Worm (Caenorhabditis elegans) whole organism, late embryonic: ENCODE measurements around the gene clh-3.

Experiments used
- C38D4.7 ChIP-seq: fragments of 200-800 bp; sonication (Bioruptor generic); optimal IDR thresholded peaks from 2 replicates; lab custom pipeline; 2018; ENCODE audit warnings: mild to moderate bottlenecking, missing genetic modification characterization, moderate library complexity, missing compliant biosample characterization
- F13H6.1 ChIP-seq: sonication (generic microtip); optimal IDR thresholded peaks from 2 replicates; lab custom pipeline; 2016; ENCODE audit warnings: missing genetic modification characterization, missing compliant biosample characterization
- K02D7.2 ChIP-seq: sonication (generic microtip); optimal IDR thresholded peaks from 2 replicates; lab custom pipeline; 2017; ENCODE audit warnings: mild to moderate bottlenecking, missing genetic modification characterization, missing compliant biosample characterization
- T23F11.4 ChIP-seq: fragments of 200-800 bp; sonication (Bioruptor generic); optimal IDR thresholded peaks from 2 replicates; lab custom pipeline; 2018; ENCODE audit warnings: mild to moderate bottlenecking, missing genetic modification characterization, missing compliant biosample characterization
- ama-1 ChIP-seq: fragments of 150-350 bp; optimal IDR thresholded peaks from 2 replicates; lab custom pipeline; 2014
- ceh-22 ChIP-seq: sonication (generic microtip); optimal IDR thresholded peaks from 2 replicates; lab custom pipeline; 2017; ENCODE audit warnings: missing biosample characterization, missing genetic modification characterization
- ceh-24 ChIP-seq: sonication (generic microtip); optimal IDR thresholded peaks from 2 replicates; lab custom pipeline; 2016; ENCODE audit warnings: mild to moderate bottlenecking, missing genetic modification characterization, missing compliant biosample characterization
- ceh-30 ChIP-seq: fragments of 150-350 bp; optimal IDR thresholded peaks from 2 replicates; lab custom pipeline; 2014; ENCODE audit warnings: missing biosample characterization, missing genetic modification characterization
- ceh-34 ChIP-seq: sonication (generic microtip); optimal IDR thresholded peaks from 2 replicates; lab custom pipeline; 2016; ENCODE audit warnings: mild to moderate bottlenecking, missing genetic modification characterization, missing compliant biosample characterization
- ceh-45 ChIP-seq: fragments of 200-800 bp; sonication (Bioruptor generic); IDR thresholded peaks from 2 replicates; pipeline ENCODE4 v1.3.6; 2022; ENCODE audit warnings: missing genetic modification reagents, missing genetic modification characterization, missing compliant biosample characterization
- ceh-6 ChIP-seq: fragments of 200-800 bp; sonication (Bioruptor generic); optimal IDR thresholded peaks from 2 replicates; lab custom pipeline; 2018; ENCODE audit warnings: mild to moderate bottlenecking, missing genetic modification characterization, missing compliant biosample characterization
- che-1 ChIP-seq: sonication (generic microtip); optimal IDR thresholded peaks from 2 replicates; lab custom pipeline; 2016; ENCODE audit warnings: mild to moderate bottlenecking, missing genetic modification characterization, missing compliant biosample characterization
- elt-2 ChIP-seq: sonication (generic microtip); optimal IDR thresholded peaks from 2 replicates; lab custom pipeline; 2016; ENCODE audit warnings: missing genetic modification reagents, missing genetic modification characterization, missing compliant biosample characterization
- eyg-1 ChIP-seq: sonication (generic microtip); optimal IDR thresholded peaks from 2 replicates; lab custom pipeline; 2016; ENCODE audit warnings: missing genotype, missing genetic modification characterization, missing compliant biosample characterization
- fax-1 ChIP-seq: sonication (generic microtip); optimal IDR thresholded peaks from 2 replicates; lab custom pipeline; 2016; ENCODE audit warnings: missing genotype, missing genetic modification characterization, missing compliant biosample characterization
- fkh-10 ChIP-seq: fragments of 150-350 bp; optimal IDR thresholded peaks from 2 replicates; lab custom pipeline; 2014; ENCODE audit warnings: missing biosample characterization, missing genetic modification reagents, missing genetic modification characterization
- hlh-13 ChIP-seq: fragments of 200-800 bp; sonication (Bioruptor generic); optimal IDR thresholded peaks from 2 replicates; lab custom pipeline; 2018; ENCODE audit warnings: mild to moderate bottlenecking, missing genetic modification characterization, missing compliant biosample characterization
- hlh-30 ChIP-seq: sonication (generic microtip); optimal IDR thresholded peaks from 2 replicates; lab custom pipeline; 2017; ENCODE audit warnings: antibody characterized with exemption, missing genetic modification characterization, missing compliant biosample characterization; ENCODE audit not compliant: insufficient read depth
- lim-6 ChIP-seq: sonication (generic microtip); optimal IDR thresholded peaks from 2 replicates; lab custom pipeline; 2016; ENCODE audit warnings: missing genetic modification characterization, missing compliant biosample characterization
- lin-11 ChIP-seq: fragments of 200-800 bp; sonication (Bioruptor generic); optimal IDR thresholded peaks from 2 replicates; lab custom pipeline; 2018; ENCODE audit warnings: mild to moderate bottlenecking, missing genetic modification characterization, missing compliant biosample characterization
- madf-2 ChIP-seq: sonication (generic microtip); optimal IDR thresholded peaks from 2 replicates; lab custom pipeline; 2017; ENCODE audit warnings: missing genetic modification characterization, missing compliant biosample characterization
- nhr-232 ChIP-seq: sonication (generic microtip); optimal IDR thresholded peaks from 2 replicates; lab custom pipeline; 2016; ENCODE audit warnings: missing genetic modification characterization, missing compliant biosample characterization
- npax-4 ChIP-seq: sonication (generic microtip); optimal IDR thresholded peaks from 2 replicates; lab custom pipeline; 2016; ENCODE audit warnings: missing genetic modification characterization, missing compliant biosample characterization
- odd-2 ChIP-seq: sonication (generic microtip); optimal IDR thresholded peaks from 2 replicates; lab custom pipeline; 2017; ENCODE audit warnings: antibody characterized with exemption, mild to moderate bottlenecking, missing genetic modification characterization, missing compliant biosample characterization
- pag-3 ChIP-seq: sonication (generic microtip); optimal IDR thresholded peaks from 2 replicates; lab custom pipeline; 2016; ENCODE audit warnings: missing compliant biosample characterization, missing genetic modification characterization, borderline replicate concordance
- pax-1 ChIP-seq: fragments of 150-350 bp; optimal IDR thresholded peaks from 2 replicates; lab custom pipeline; 2014; ENCODE audit warnings: missing biosample characterization, missing genetic modification characterization
- pha-2 ChIP-seq: sonication (generic microtip); optimal IDR thresholded peaks from 2 replicates; lab custom pipeline; 2017; ENCODE audit warnings: mild to moderate bottlenecking, missing genetic modification characterization, missing compliant biosample characterization
- pha-4 ChIP-seq: fragments of 150-350 bp; optimal IDR thresholded peaks from 2 replicates; lab custom pipeline; 2018; ENCODE audit warnings: missing biosample characterization, missing genetic modification reagents, missing genetic modification characterization
- ref-2 ChIP-seq: sonication (generic microtip); optimal IDR thresholded peaks from 2 replicates; lab custom pipeline; 2016; ENCODE audit warnings: missing genetic modification characterization, missing compliant biosample characterization
- sdc-2 ChIP-seq: sonication (generic microtip); optimal IDR thresholded peaks from 2 replicates; lab custom pipeline; 2016; ENCODE audit warnings: missing genotype, missing genetic modification characterization, missing compliant biosample characterization
- sox-2 ChIP-seq: fragments of 200-800 bp; sonication (Bioruptor generic); IDR thresholded peaks from 2 replicates; pipeline ENCODE4 v1.3.6; 2022; ENCODE audit warnings: missing genetic modification reagents, missing genetic modification characterization, missing compliant biosample characterization
- sox-4 ChIP-seq: sonication (generic microtip); optimal IDR thresholded peaks from 2 replicates; lab custom pipeline; 2017; ENCODE audit warnings: mild to moderate bottlenecking, missing genetic modification characterization, inconsistent platforms, missing compliant biosample characterization
- syd-9 ChIP-seq: sonication (generic microtip); optimal IDR thresholded peaks from 2 replicates; lab custom pipeline; 2016; ENCODE audit warnings: mild to moderate bottlenecking, missing genetic modification characterization, moderate library complexity, missing compliant biosample characterization
- tbx-2 ChIP-seq: sonication (generic microtip); optimal IDR thresholded peaks from 2 replicates; lab custom pipeline; 2016; ENCODE audit warnings: missing genetic modification characterization, missing compliant biosample characterization
- ttx-3 ChIP-seq: sonication (generic microtip); optimal IDR thresholded peaks from 2 replicates; lab custom pipeline; 2016; ENCODE audit warnings: missing genetic modification reagents, missing genetic modification characterization, missing compliant biosample characterization
- unc-42 ChIP-seq: sonication (generic microtip); optimal IDR thresholded peaks from 2 replicates; lab custom pipeline; 2016; ENCODE audit warnings: missing genotype, missing genetic modification characterization, missing compliant biosample characterization
- unc-55 ChIP-seq: sonication (generic microtip); optimal IDR thresholded peaks from 2 replicates; lab custom pipeline; 2017; ENCODE audit warnings: missing biosample characterization, missing genetic modification reagents, missing genetic modification characterization

clh-3 gene

DNA sequence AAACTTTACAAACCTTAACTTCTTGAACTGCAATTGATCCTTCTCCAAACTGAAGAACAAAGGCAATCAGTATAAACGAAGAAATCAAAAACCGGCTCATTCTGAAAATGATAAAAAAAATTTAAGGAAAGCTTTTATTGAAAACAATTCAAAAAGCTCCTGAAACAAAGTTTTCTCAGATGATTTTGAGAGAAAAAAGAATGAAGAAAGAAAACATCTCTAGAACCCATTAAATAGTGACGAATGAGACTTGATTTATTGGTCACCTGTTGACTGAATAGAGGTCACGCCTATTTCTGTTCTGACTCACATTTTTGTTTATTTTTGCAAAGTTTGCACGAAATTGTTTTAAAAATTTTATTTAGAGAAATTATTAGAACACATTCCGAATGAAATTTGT is 14.4 kb downstream of the clh-3 start, which contains the start of gene E04F6.8:
TSS of gene E04F6.8 (minus strand) at position 101 of the 400 bp plus-strand sequence.
- TF ChIP-seq unc-55 (GFP tag; lab: Kevin White, UChicago) = no peak
- TF ChIP-seq pha-2 (tag; lab: Kevin White, UChicago) = no peak
- no peak for TF ChIP-seq fax-1
- no peak for TF ChIP-seq ceh-34 (tag; lab: Kevin White, UChicago)
- no peak for TF ChIP-seq ref-2 (tag; lab: Kevin White, UChicago)
- TF ChIP-seq pha-4 (tag; lab: Kevin White, UChicago) = no peak
- no peak for TF ChIP-seq C38D4.7 (GFP tag; lab: Kevin White, UChicago)
- TF ChIP-seq ceh-45 = no peak
- TF ChIP-seq ceh-22 (tag; lab: Kevin White, UChicago) = no peak
- TF ChIP-seq che-1 = no peak
- no peak for TF ChIP-seq npax-4 (tag; lab: Kevin White, UChicago)
- no peak for TF ChIP-seq F13H6.1 (tag; lab: Kevin White, UChicago)
- no peak for TF ChIP-seq ceh-6
- no peak for TF ChIP-seq sox-2 (GFP tag; lab: Robert Waterston, UW)
- no peak for TF ChIP-seq ama-1 (lab: Kevin White, UChicago)
- no peak for TF ChIP-seq eyg-1 (tag; lab: Kevin White, UChicago)
- no peak for TF ChIP-seq lim-6 (tag; lab: Kevin White, UChicago)
- no peak for TF ChIP-seq sdc-2
- no peak for TF ChIP-seq lin-11

DNA sequence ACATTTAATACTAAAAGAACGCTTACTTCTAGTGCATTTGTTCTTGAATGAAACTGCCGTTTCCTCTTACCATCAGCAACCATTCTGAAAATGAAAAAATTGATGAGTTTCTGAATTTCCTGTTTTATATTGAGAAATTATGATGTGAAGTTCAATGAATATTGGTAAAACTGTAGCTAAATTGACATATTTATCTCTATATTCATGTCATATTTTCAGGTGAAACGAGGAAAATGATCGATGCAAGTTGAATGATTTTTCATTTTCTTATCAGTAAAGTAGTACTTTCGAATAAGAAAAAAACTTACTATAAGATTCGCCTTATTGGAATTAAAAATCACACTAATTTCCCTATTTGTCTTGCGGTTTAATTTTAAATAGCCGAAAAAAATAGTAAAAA is 15.5 kb downstream of the clh-3 start, which contains the start of gene E04F6.15:
TSS of gene E04F6.15 (minus strand) at position 101 of the 400 bp plus-strand sequence.
- TF ChIP-seq ceh-34 (tag; lab: Kevin White, UChicago) (no peak), ceh-30 (tag; lab: Kevin White, UChicago) (no peak), madf-2 (tag; lab: Kevin White, UChicago) (no peak), sox-4 (tag; lab: Kevin White, UChicago) (no peak), syd-9 (tag; lab: Kevin White, UChicago) (no peak), T23F11.4 (GFP tag; lab: Kevin White, UChicago) (no peak), ceh-6 (no peak), fkh-10 (GFP tag; lab: Kevin White, UChicago) (no peak), nhr-232 (tag; lab: Kevin White, UChicago) (no peak), hlh-13 (GFP tag; lab: Kevin White, UChicago) (no peak), ttx-3 (tag; lab: Kevin White, UChicago) (no peak)
- TF ChIP-seq, all 69 proteins: peak for 0

DNA sequence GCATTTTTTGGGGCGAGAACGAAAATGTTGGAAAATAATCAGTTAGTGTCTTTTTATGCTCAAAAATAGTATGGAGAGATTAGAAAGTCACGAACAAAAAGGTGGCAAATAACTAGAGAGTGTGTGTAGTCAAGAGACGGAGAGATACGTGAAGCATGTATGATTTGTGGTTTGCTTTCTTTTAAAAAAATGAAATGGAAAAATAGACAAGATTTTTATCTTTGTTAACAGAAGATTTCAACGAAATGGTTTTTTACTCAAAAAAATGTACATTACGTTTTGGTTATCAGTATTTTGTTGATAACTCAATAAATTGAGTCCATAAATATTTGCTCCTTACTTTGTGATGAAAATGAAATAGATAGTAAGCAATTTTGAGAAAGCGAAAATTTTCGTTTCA is 17.5 kb downstream of the clh-3 start, which contains the start of gene dhs-7:
TSS of gene dhs-7 (minus strand) at position 277 of the 400 bp plus-strand sequence.
- TF ChIP-seq eyg-1 (tag; lab: Kevin White, UChicago) (no peak), odd-2 (tag; lab: Kevin White, UChicago) (no peak), K02D7.2 (tag; lab: Kevin White, UChicago) (no peak), C38D4.7 (GFP tag; lab: Kevin White, UChicago) (no peak), hlh-13 (GFP tag; lab: Kevin White, UChicago) (no peak), ceh-45 (no peak), nhr-232 (tag; lab: Kevin White, UChicago) (no peak), elt-2 (tag; lab: Kevin White, UChicago) (no peak), ceh-24 (tag; lab: Kevin White, UChicago) (no peak), unc-42 (tag; lab: Kevin White, UChicago) (no peak), ref-2 (tag; lab: Kevin White, UChicago) (no peak), tbx-2 (no peak), pag-3 (no peak), pax-1 (tag; lab: Kevin White, UChicago) (no peak), ceh-6 (no peak), hlh-30 (tag; lab: Kevin White, UChicago) (no peak), fkh-10 (GFP tag; lab: Kevin White, UChicago) (no peak)
